Fruit fly (Drosophila melanogaster): ENCODE results near the gene trc.

Gene trc

DNA sequence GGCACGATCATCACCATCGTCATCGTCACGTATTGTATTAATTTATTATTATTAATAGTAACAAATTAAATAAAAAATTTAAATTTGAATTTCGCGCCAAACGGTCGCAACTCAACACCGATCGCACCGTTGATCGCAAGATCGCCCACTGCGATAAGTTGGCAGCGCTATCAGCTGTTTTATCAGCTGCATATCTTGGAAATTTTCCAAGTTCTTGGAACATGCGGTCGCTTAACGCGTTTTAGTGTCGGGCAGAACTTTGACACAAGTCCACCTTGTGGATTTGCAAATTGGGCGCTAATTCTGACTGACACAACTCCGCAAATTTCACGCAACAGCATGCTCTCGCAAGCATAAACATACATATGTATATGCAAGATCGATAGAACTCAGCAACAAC is 27.1 kb upstream of the trc start (continued):
- TF ChIP-seq CG12155 (GFP tag; optimal IDR thresholded peaks at IDR 0.05) (no peak), Ada2b (GFP tag; IDR thresholded peaks at IDR 0.05) (no peak), trh (GFP tag; optimal IDR thresholded peaks at IDR 0.05) (no peak), Antp (GFP tag; optimal IDR thresholded peaks at IDR 0.05) (no peak), stwl (tag; optimal IDR thresholded peaks at IDR 0.05) (peak; percentile 36), lilli (GFP tag; optimal IDR thresholded peaks at IDR 0.05) (peak; percentile 8), sisA (GFP tag; IDR thresholded peaks at IDR 0.05) (no peak), CG4360 (GFP tag; IDR thresholded peaks at IDR 0.05) (peak; percentile 13; the same call in 1 of the 2 replicates), CG1647 (GFP tag; optimal IDR thresholded peaks at IDR 0.05) (no peak), CG7987 (GFP tag; optimal IDR thresholded peaks at IDR 0.05) (peak; percentile 42), exex (tag; optimal IDR thresholded peaks at IDR 0.05) (peak; percentile 16), CG13287 (GFP tag; IDR thresholded peaks at IDR 0.05; ENCODE audit: partially characterized antibody) (peak; percentile 61; the same call in 1 of the 2 replicates), fru (optimal IDR thresholded peaks at IDR 0.05) (no peak), dmrt11E (tag; optimal IDR thresholded peaks at IDR 0.05) (no peak), so (GFP tag; IDR thresholded peaks at IDR 0.05) (peak; percentile 35; the same call in 1 of the 3 replicates), cg (GFP tag; optimal IDR thresholded peaks at IDR 0.05) (no peak), MTF-1 (GFP tag; optimal IDR thresholded peaks at IDR 0.05; ENCODE audit: borderline replicate concordance) (peak; percentile 30), CG6272 (GFP tag; IDR thresholded peaks at IDR 0.05) (no peak), mld (GFP tag; IDR thresholded peaks at IDR 0.05; ENCODE audit: partially characterized antibody) (no peak), rib (GFP tag; IDR thresholded peaks at IDR 0.05) (no peak), HLH54F (GFP tag; optimal IDR thresholded peaks at IDR 0.05) (no peak), h (optimal IDR thresholded peaks at IDR 0.05) (no peak), CG9797 (GFP tag; optimal IDR thresholded peaks at IDR 0.05) (peak; percentile 49), Six4 (GFP tag; optimal IDR thresholded peaks at IDR 0.05) (no peak), CG31388 (GFP tag; optimal IDR thresholded peaks at IDR 0.05) (no peak), unpg (GFP tag; optimal IDR thresholded peaks at IDR 0.05) (no peak), CG18476 (GFP tag; optimal IDR thresholded peaks at IDR 0.05) (no peak), CG5953 (GFP tag; IDR thresholded peaks at IDR 0.05) (no peak), CG9215 (GFP tag; IDR thresholded peaks at IDR 0.05) (no peak), CG14710 (tag; optimal IDR thresholded peaks at IDR 0.05) (peak; percentile 61), CG2120 (GFP tag; optimal IDR thresholded peaks at IDR 0.05) (peak; percentile 36), CG4328 (GFP tag; optimal IDR thresholded peaks at IDR 0.05) (no peak), CG2199 (GFP tag; IDR thresholded peaks at IDR 0.05) (no peak), Bgb (GFP tag; IDR thresholded peaks at IDR 0.05; ENCODE audit: partially characterized antibody) (peak; percentile 47; the same call in 1 of the 2 replicates), D19B (GFP tag; optimal IDR thresholded peaks at IDR 0.05) (no peak), stc (GFP tag; IDR thresholded peaks at IDR 0.05) (0 out of 2 replicates have a peak, but pooled peaks have one; percentile 25), vfl (GFP tag; optimal IDR thresholded peaks at IDR 0.05) (no peak), CG6254 (GFP tag; optimal IDR thresholded peaks at IDR 0.05) (no peak), H2.0 (GFP tag; IDR thresholded peaks at IDR 0.05) (no peak), CG12769 (tag; optimal IDR thresholded peaks at IDR 0.05) (peak; percentile 42), CG8281 (tag; optimal IDR thresholded peaks at IDR 0.05) (no peak), CG8388 (GFP tag; optimal IDR thresholded peaks at IDR 0.05) (no peak), CG12659 (GFP tag; optimal IDR thresholded peaks at IDR 0.05) (peak; percentile 30), Abd-B (GFP tag; optimal IDR thresholded peaks at IDR 0.05) (no peak), pita (GFP tag; optimal IDR thresholded peaks at IDR 0.05) (no peak), CG14667 (GFP tag; IDR thresholded peaks at IDR 0.05) (no peak), bigmax (GFP tag; optimal IDR thresholded peaks at IDR 0.05) (peak; percentile 20), BtbVII (GFP tag; optimal IDR thresholded peaks at IDR 0.05) (peak; percentile 16), dm (GFP tag; optimal IDR thresholded peaks at IDR 0.05) (peak; percentile 94), gcm2 (GFP tag; optimal IDR thresholded peaks at IDR 0.05) (no peak), NC2β (GFP tag; optimal IDR thresholded peaks at IDR 0.05) (no peak), Dfd (GFP tag; optimal IDR thresholded peaks at IDR 0.05) (no peak)
